Worm (Caenorhabditis elegans): Measurements from ENCODE around the gene hmgs-1.
A peak's percentile ranks its signal among the peaks of the same experiment; 100 is the strongest.

hmgs-1 gene

ce11 chrV:5684534-5684933, at the start of gene hmgs-1, which contains the start of gene F25B4.4 (continued):
- peak; percentile 28; the same call in 1 of the 2 replicates for TF ChIP-seq unc-98 (GFP tag; IDR thresholded peaks at IDR 0.05)
- TF ChIP-seq lin-15B (tag; optimal IDR thresholded peaks at IDR 0.05), result peak; percentile 92
- peak; percentile 79 for TF ChIP-seq fkh-10 (GFP tag; optimal IDR thresholded peaks at IDR 0.05)
- no peak for TF ChIP-seq sptf-1 (tag; optimal IDR thresholded peaks at IDR 0.05)
- no peak for TF ChIP-seq nhr-76 (tag; optimal IDR thresholded peaks at IDR 0.05)
- peak; percentile 87 to 94 (median 92) for TF ChIP-seq ceh-82 (tag; optimal IDR thresholded peaks at IDR 0.05)
- TF ChIP-seq elt-3 (tag; optimal IDR thresholded peaks at IDR 0.05), result peak in 4 of 6 experiments; percentile 20 to 89 (median 75)
- peak; percentile 90 for TF ChIP-seq nhr-19 (GFP tag; conservative IDR thresholded peaks at IDR 0.05)
- no peak for TF ChIP-seq tlp-1 (tag; optimal IDR thresholded peaks at IDR 0.05)
- TF ChIP-seq nhr-12 (tag; optimal IDR thresholded peaks at IDR 0.05), result no peak
- TF ChIP-seq unc-86 (tag; optimal IDR thresholded peaks at IDR 0.05), result peak; percentile 90
- no peak for TF ChIP-seq blmp-1 (tag; optimal IDR thresholded peaks at IDR 0.05)
- TF ChIP-seq C16A3.4 (tag; optimal IDR thresholded peaks at IDR 0.05), result peak; percentile 90
- peak; percentile 74 for TF ChIP-seq egl-13 (tag; optimal IDR thresholded peaks at IDR 0.05)
- TF ChIP-seq hlh-17 (GFP tag; optimal IDR thresholded peaks at IDR 0.05; ENCODE audit: borderline replicate concordance), result no peak
- peak; percentile 89 for TF ChIP-seq dsc-1 (tag; optimal IDR thresholded peaks at IDR 0.05)
- TF ChIP-seq xbp-1 (tag; optimal IDR thresholded peaks at IDR 0.05), result peak; percentile 93
- peak; percentile 81 for TF ChIP-seq ceh-8 (GFP tag; optimal IDR thresholded peaks at IDR 0.05)
- peak; percentile 89 for TF ChIP-seq aly-2 (tag; optimal IDR thresholded peaks at IDR 0.05)
- peak; percentile 75 for TF ChIP-seq grh-1 (GFP tag; IDR thresholded peaks at IDR 0.05)
- peak; percentile 74 for TF ChIP-seq zip-4 (GFP tag; optimal IDR thresholded peaks at IDR 0.05)
- peak; percentile 89 for TF ChIP-seq isw-1 (GFP tag; IDR thresholded peaks at IDR 0.05)
- peak; percentile 82 for TF ChIP-seq irx-1 (tag; optimal IDR thresholded peaks at IDR 0.05)
- TF ChIP-seq jun-1 (tag; optimal IDR thresholded peaks at IDR 0.05), result peak; percentile 91
- TF ChIP-seq nhr-11 (tag; optimal IDR thresholded peaks at IDR 0.05), result peak; percentile 84
- peak; percentile 92 for TF ChIP-seq vab-15 (tag; optimal IDR thresholded peaks at IDR 0.05)
- TF ChIP-seq fkh-8 (tag; optimal IDR thresholded peaks at IDR 0.05), result peak; percentile 90
- peak; percentile 76 for TF ChIP-seq lir-3 (tag; optimal IDR thresholded peaks at IDR 0.05; ENCODE audit: poor library complexity)
- peak; percentile 68 for TF ChIP-seq fkh-4 (tag; optimal IDR thresholded peaks at IDR 0.05; ENCODE audit: borderline replicate concordance)
- TF ChIP-seq ceh-90 (tag; optimal IDR thresholded peaks at IDR 0.05), result peak; percentile 59
- TF ChIP-seq pag-3 (tag; optimal IDR thresholded peaks at IDR 0.05; ENCODE audit: borderline replicate concordance, insufficient read depth), result peak; percentile 35

- TF ChIP-seq nhr-47 (tag; optimal IDR thresholded peaks at IDR 0.05), result no peak
- TF ChIP-seq mep-1 (tag; optimal IDR thresholded peaks at IDR 0.05), result no peak
- no peak for TF ChIP-seq swsn-7 (tag; optimal IDR thresholded peaks at IDR 0.05)
- no peak for TF ChIP-seq unc-30 (tag; optimal IDR thresholded peaks at IDR 0.05)
- TF ChIP-seq C34B4.2 (tag; optimal IDR thresholded peaks at IDR 0.05), result no peak
- TF ChIP-seq fkh-10 (GFP tag; optimal IDR thresholded peaks at IDR 0.05), result no peak
- no peak for TF ChIP-seq nhr-90 (tag; optimal IDR thresholded peaks at IDR 0.05; ENCODE audit: poor library complexity)
- TF ChIP-seq dsc-1 (tag; optimal IDR thresholded peaks at IDR 0.05), result no peak
- TF ChIP-seq sup-37 (GFP tag; optimal IDR thresholded peaks at IDR 0.05), result no peak
- no peak for TF ChIP-seq nhr-12 (tag; optimal IDR thresholded peaks at IDR 0.05)
- TF ChIP-seq skn-1 (tag; optimal IDR thresholded peaks at IDR 0.05), result no peak
- TF ChIP-seq C04F5.9 (tag; optimal IDR thresholded peaks at IDR 0.05), result no peak
- no peak for TF ChIP-seq lin-13 (GFP tag; optimal IDR thresholded peaks at IDR 0.05)
- no peak for TF ChIP-seq efl-1 (optimal IDR thresholded peaks at IDR 0.05)
- TF ChIP-seq efl-1 (GFP tag; optimal IDR thresholded peaks at IDR 0.05 in 1 of 2), result no peak
- TF ChIP-seq snpc-4 (tag; optimal IDR thresholded peaks at IDR 0.05), result no peak
- no peak for TF ChIP-seq lin-39 (tag; optimal IDR thresholded peaks at IDR 0.05)
- TF ChIP-seq fkh-8 (tag; optimal IDR thresholded peaks at IDR 0.05), result no peak
- TF ChIP-seq ceh-82 (tag; optimal IDR thresholded peaks at IDR 0.05), result no peak
- TF ChIP-seq sptf-1 (tag; optimal IDR thresholded peaks at IDR 0.05), result no peak
- TF ChIP-seq dpl-1 (GFP tag; optimal IDR thresholded peaks at IDR 0.05), result no peak
Observed at ce11 chrV:5730783-5731182, 46.4 kb upstream of the hmgs-1 start, which contains the start of gene K09H11.15. TSS of gene K09H11.15 (minus strand) at chrV:5730883.

All from whole organism, L1 larva.